Worm (Caenorhabditis elegans) whole organism, young adult: ENCODE measurements around the gene C29E4.17.
A peak's percentile ranks its signal among the peaks of the same experiment; 100 is the strongest.

Experiments
- C17E4.6 ChIP-seq: fragments of 200-800 bp; sonication (Bioruptor generic); IDR thresholded peaks from 2 replicates; pipeline ENCODE4 v1.3.6; 2022; ENCODE audit warnings: missing genetic modification reagents, missing genetic modification characterization, missing compliant biosample characterization
- D2030.7 ChIP-seq: fragments of 200-800 bp; sonication (Bioruptor generic); IDR thresholded peaks from 2 replicates; pipeline ENCODE4 v1.3.6; 2022; ENCODE audit warnings: missing genetic modification reagents, missing genetic modification characterization, missing compliant biosample characterization
- F23B12.7 ChIP-seq: sonication (generic microtip); optimal IDR thresholded peaks from 2 replicates; lab custom pipeline; 2017; ENCODE audit warnings: missing genetic modification characterization, mild to moderate bottlenecking, missing compliant biosample characterization, antibody characterized with exemption, moderate library complexity; ENCODE audit not compliant: insufficient read depth
- F33H1.4 ChIP-seq: fragments of 200-800 bp; sonication (Bioruptor generic); IDR thresholded peaks from 2 replicates; pipeline ENCODE4 v1.3.6; 2022; ENCODE audit warnings: missing genetic modification reagents, missing genetic modification characterization, missing compliant biosample characterization
- K12H6.12 ChIP-seq: fragments of 200-800 bp; sonication (Bioruptor generic); optimal IDR thresholded peaks from 2 replicates; lab custom pipeline; 2018; ENCODE audit warnings: mild to moderate bottlenecking, missing genetic modification characterization, missing compliant biosample characterization
- T07F8.4 ChIP-seq: sonication (generic microtip); optimal IDR thresholded peaks from 2 replicates; lab custom pipeline; 2016; ENCODE audit warnings: mild to moderate bottlenecking, missing genetic modification characterization, moderate library complexity, missing compliant biosample characterization
- T26A5.8 ChIP-seq: sonication (generic microtip); optimal IDR thresholded peaks from 2 replicates; lab custom pipeline; 2016; ENCODE audit warnings: missing genetic modification characterization, missing compliant biosample characterization
- Y53F4B.3 ChIP-seq: fragments of 200-800 bp; sonication (Bioruptor generic); IDR thresholded peaks from 2 replicates; pipeline ENCODE4 v1.3.6; 2022; ENCODE audit warnings: missing genetic modification reagents, missing genetic modification characterization, missing compliant biosample characterization
- Y56A3A.18 ChIP-seq: fragments of 200-800 bp; sonication (Bioruptor generic); IDR thresholded peaks from 2 replicates; pipeline ENCODE4 v1.3.6; 2022; ENCODE audit warnings: missing genetic modification reagents, missing genetic modification characterization, missing compliant biosample characterization
- ZK185.1 ChIP-seq: sonication (generic microtip); optimal IDR thresholded peaks from 2 replicates; lab custom pipeline; 2016; ENCODE audit warnings: mild to moderate bottlenecking, missing genetic modification characterization, missing compliant biosample characterization; ENCODE audit not compliant: poor library complexity, severe bottlenecking
- akir-1 ChIP-seq: fragments of 200-800 bp; sonication (Bioruptor generic); optimal IDR thresholded peaks from 2 replicates; lab custom pipeline; 2018; ENCODE audit warnings: mild to moderate bottlenecking, missing genetic modification characterization, moderate library complexity, missing compliant biosample characterization
- athp-1 ChIP-seq: sonication (generic microtip); optimal IDR thresholded peaks from 2 replicates; lab custom pipeline; 2017; ENCODE audit warnings: mild to moderate bottlenecking, missing genetic modification characterization, missing compliant biosample characterization
- attf-3 ChIP-seq: fragments of 200-800 bp; sonication (Bioruptor generic); conservative IDR thresholded peaks from 2 replicates; pipeline ENCODE4 v1.3.6; 2022; ENCODE audit warnings: missing genetic modification reagents, missing genetic modification characterization, missing compliant biosample characterization
- attf-5 ChIP-seq: fragments of 200-800 bp; sonication (Bioruptor generic); optimal IDR thresholded peaks from 2 replicates; lab custom pipeline; 2018; ENCODE audit warnings: mild to moderate bottlenecking, missing genetic modification characterization, missing compliant biosample characterization
- bed-1 ChIP-seq: fragments of 200-800 bp; sonication (Bioruptor generic); IDR thresholded peaks from 2 replicates; pipeline ENCODE4 v1.3.6; 2022; ENCODE audit warnings: missing genetic modification reagents, missing genetic modification characterization, missing compliant biosample characterization
- bed-2 ChIP-seq: fragments of 200-800 bp; sonication (Bioruptor generic); IDR thresholded peaks from 2 replicates; pipeline ENCODE4 v1.3.6; 2022; ENCODE audit warnings: missing genetic modification reagents, missing genetic modification characterization, missing compliant biosample characterization
- cebp-2 ChIP-seq: fragments of 200-800 bp; sonication (Bioruptor generic); IDR thresholded peaks from 2 replicates; pipeline ENCODE4 v1.3.6; 2022; ENCODE audit warnings: missing genetic modification characterization, missing compliant biosample characterization
- ceh-79 ChIP-seq: sonication (generic microtip); optimal IDR thresholded peaks from 2 replicates; lab custom pipeline; 2017; ENCODE audit warnings: mild to moderate bottlenecking, missing genetic modification characterization, missing compliant biosample characterization
- dpl-1 ChIP-seq: fragments of 150-350 bp; optimal IDR thresholded peaks from 2 replicates; lab custom pipeline; 2014; ENCODE audit warnings: missing biosample characterization, missing genetic modification reagents, missing genetic modification characterization
- efl-1 ChIP-seq: fragments of 150-350 bp; optimal IDR thresholded peaks from 2 replicates; lab custom pipeline; 2014; ENCODE audit warnings: missing biosample characterization, missing genetic modification reagents, missing genetic modification characterization
- egrh-3 ChIP-seq: fragments of 200-800 bp; sonication (Bioruptor generic); IDR thresholded peaks from 2 replicates; pipeline ENCODE4 v1.3.6; 2022; ENCODE audit warnings: missing genetic modification reagents, missing genetic modification characterization, missing compliant biosample characterization
- ets-4 ChIP-seq: fragments of 200-800 bp; sonication (Bioruptor generic); optimal IDR thresholded peaks from 2 replicates; lab custom pipeline; 2018; ENCODE audit warnings: mild to moderate bottlenecking, missing genetic modification characterization, missing compliant biosample characterization
- fkh-3 ChIP-seq: sonication (generic microtip); optimal IDR thresholded peaks from 2 replicates; lab custom pipeline; 2016; ENCODE audit warnings: mild to moderate bottlenecking, missing genetic modification characterization, missing compliant biosample characterization
- hlh-12 ChIP-seq: sonication (generic microtip); optimal IDR thresholded peaks from 2 replicates; lab custom pipeline; 2016; ENCODE audit warnings: missing genetic modification characterization, missing compliant biosample characterization
- hmg-1.2 ChIP-seq: fragments of 200-800 bp; sonication (Bioruptor generic); IDR thresholded peaks from 2 replicates; pipeline ENCODE4 v1.3.6; 2022; ENCODE audit warnings: missing genetic modification reagents, missing genetic modification characterization, missing compliant biosample characterization
- lin-26 ChIP-seq: fragments of 200-800 bp; sonication (Bioruptor generic); IDR thresholded peaks from 2 replicates; pipeline ENCODE4 v1.3.6; 2022; ENCODE audit warnings: missing genetic modification reagents, missing genetic modification characterization, missing compliant biosample characterization
- lsl-1 ChIP-seq: fragments of 200-800 bp; sonication (Bioruptor generic); optimal IDR thresholded peaks from 2 replicates; lab custom pipeline; 2018; ENCODE audit warnings: mild to moderate bottlenecking, missing genetic modification characterization, moderate library complexity, missing compliant biosample characterization
- madf-6 ChIP-seq: fragments of 200-800 bp; sonication (Bioruptor generic); IDR thresholded peaks from 2 replicates; pipeline ENCODE4 v1.3.6; 2022; ENCODE audit warnings: missing genetic modification reagents, missing genetic modification characterization, missing compliant biosample characterization
- madf-8 ChIP-seq: fragments of 200-800 bp; sonication (Bioruptor generic); conservative IDR thresholded peaks from 2 replicates; pipeline ENCODE4 v1.3.6; 2022; ENCODE audit warnings: missing genetic modification reagents, missing genetic modification characterization, missing compliant biosample characterization
- mel-28 ChIP-seq: sonication (generic microtip); optimal IDR thresholded peaks from 2 replicates; lab custom pipeline; 2016; ENCODE audit warnings: borderline replicate concordance, mild to moderate bottlenecking, missing genetic modification characterization, missing compliant biosample characterization
- mes-4 ChIP-seq: sonication (generic microtip); optimal IDR thresholded peaks from 2 replicates; lab custom pipeline; 2016; ENCODE audit warnings: missing genotype, missing genetic modification characterization, missing compliant biosample characterization
- mxl-1 ChIP-seq: sonication (generic microtip); optimal IDR thresholded peaks from 2 replicates; lab custom pipeline; 2016; ENCODE audit warnings: missing genetic modification characterization, missing compliant biosample characterization
- nfyb-1 ChIP-seq: fragments of 200-800 bp; sonication (Bioruptor generic); IDR thresholded peaks from 2 replicates; pipeline ENCODE4 v1.3.6; 2022; ENCODE audit warnings: missing genetic modification reagents, missing genetic modification characterization, missing compliant biosample characterization
- nhr-80 ChIP-seq: sonication (generic microtip); optimal IDR thresholded peaks from 2 replicates; lab custom pipeline; 2016; ENCODE audit warnings: missing genetic modification characterization, missing compliant biosample characterization
- nhr-90 ChIP-seq: sonication (generic microtip); optimal IDR thresholded peaks from 2 replicates; lab custom pipeline; 2016; ENCODE audit warnings: missing genotype, mild to moderate bottlenecking, missing genetic modification characterization, missing compliant biosample characterization
- rec-8 ChIP-seq, 2 experiments: sonication (generic microtip); optimal IDR thresholded peaks; 2 replicates each; lab custom pipeline; 2016; ENCODE audit warnings: mild to moderate bottlenecking in 2 of 2, missing genetic modification characterization in 2 of 2, missing genetic modification reagents in 2 of 2, missing genotype in 2 of 2, missing biosample characterization in 1 of 2, missing compliant biosample characterization in 1 of 2, moderate library complexity in 1 of 2
- sea-2 ChIP-seq: fragments of 200-800 bp; sonication (Bioruptor generic); IDR thresholded peaks from 2 replicates; pipeline ENCODE4 v1.3.6; 2022; ENCODE audit warnings: missing genetic modification characterization, missing compliant biosample characterization
- snpc-1.1 ChIP-seq: sonication (generic microtip); optimal IDR thresholded peaks from 2 replicates; lab custom pipeline; 2017; ENCODE audit warnings: missing genetic modification characterization, mild to moderate bottlenecking, missing compliant biosample characterization, antibody characterized with exemption, moderate library complexity, missing genotype, missing genetic modification reagents; ENCODE audit not compliant: insufficient read depth
- xnd-1 ChIP-seq: sonication (generic microtip); optimal IDR thresholded peaks from 2 replicates; lab custom pipeline; 2016; ENCODE audit warnings: missing genotype, missing genetic modification reagents, missing genetic modification characterization, missing compliant biosample characterization
- zfh-2 ChIP-seq: fragments of 200-800 bp; sonication (Bioruptor generic); conservative IDR thresholded peaks from 2 replicates; pipeline ENCODE4 v1.3.6; 2022; ENCODE audit warnings: missing genetic modification reagents, missing genetic modification characterization, missing compliant biosample characterization
- zim-3 ChIP-seq: sonication (generic microtip); optimal IDR thresholded peaks from 2 replicates; lab custom pipeline; 2017; ENCODE audit warnings: mild to moderate bottlenecking, missing genetic modification characterization, moderate library complexity, missing compliant biosample characterization
- ztf-26 ChIP-seq: sonication (generic microtip); optimal IDR thresholded peaks from 2 replicates; lab custom pipeline; 2017; ENCODE audit warnings: missing genetic modification characterization, missing compliant biosample characterization
- ztf-6 ChIP-seq: fragments of 200-800 bp; sonication (Bioruptor generic); IDR thresholded peaks from 2 replicates; pipeline ENCODE4 v1.3.6; 2022; ENCODE audit warnings: missing genetic modification reagents, missing genetic modification characterization, missing compliant biosample characterization

C29E4.17 gene

ce11 chrIII:7917667-7918066 is 4.6 kb upstream of the C29E4.17 start, which contains the start of gene gly-3:
Gene gly-3, minus strand, starts transcription at chrIII:7917767.
- TF ChIP-seq rec-8 (tag; optimal IDR thresholded peaks at IDR 0.05; lab: Kevin White, UChicago) (no peak), hlh-12 (no peak), mxl-1 (no peak), mel-28 (tag; lab: Kevin White, UChicago) (no peak), K12H6.12 (tag; lab: Kevin White, UChicago) (no peak), snpc-1.1 (no peak), akir-1 (GFP tag; lab: Kevin White, UChicago) (no peak), sea-2 (GFP tag; lab: Robert Waterston, UW) (no peak), T26A5.8 (tag; lab: Kevin White, UChicago) (no peak), ceh-79 (no peak), bed-1 (no peak), F23B12.7 (no peak), lsl-1 (GFP tag; lab: Kevin White, UChicago) (no peak), C17E4.6 (GFP tag; lab: Robert Waterston, UW) (no peak), bed-2 (GFP tag; lab: Robert Waterston, UW) (no peak), athp-1 (no peak), D2030.7 (no peak), Y56A3A.18 (no peak), egrh-3 (GFP tag; lab: Robert Waterston, UW) (no peak)

- TF ChIP-seq zim-3 (tag; lab: Kevin White, UChicago) (no peak), cebp-2 (GFP tag; lab: Robert Waterston, UW) (no peak), attf-3 (GFP tag; lab: Robert Waterston, UW) (no peak), ztf-6 (GFP tag; lab: Robert Waterston, UW) (no peak), zfh-2 (GFP tag; lab: Robert Waterston, UW) (no peak), hlh-12 (no peak), nhr-90 (no peak), Y53F4B.3 (GFP tag; lab: Robert Waterston, UW) (no peak)
Observed at ce11 chrIII:7919823-7920222, 2.5 kb upstream of the C29E4.17 start, which contains the start of gene C29E4.14. Gene C29E4.14, plus strand, starts transcription at chrIII:7920123.

- no peak for TF ChIP-seq ztf-26 (tag; lab: Kevin White, UChicago)
- no peak for TF ChIP-seq ztf-6 (GFP tag; lab: Robert Waterston, UW)
- TF ChIP-seq snpc-1.1: no peak
- no peak for TF ChIP-seq ZK185.1
Observed at ce11 chrIII:7924821-7925220, 2.5 kb downstream of the C29E4.17 start, which contains the start of gene tag-250. Gene tag-250, minus strand, starts transcription at chrIII:7924921.

ce11 chrIII:7925968-7926367 is 3.7 kb downstream of the C29E4.17 start:
- TF ChIP-seq hmg-1.2 (peak; percentile 36; the same call in 1 of the 2 replicates), ets-4 (no peak)

- peak; percentile 80 for TF ChIP-seq madf-6 (GFP tag; lab: Robert Waterston, UW)
- TF ChIP-seq D2030.7: peak; percentile 50
- peak; percentile 87 for TF ChIP-seq efl-1 (GFP tag; lab: Kevin White, UChicago)
- TF ChIP-seq dpl-1 (GFP tag; lab: Kevin White, UChicago): peak; percentile 72
- no peak for TF ChIP-seq fkh-3
- TF ChIP-seq nfyb-1 (GFP tag; lab: Robert Waterston, UW): no peak
- peak; percentile 55 for TF ChIP-seq madf-8
- no peak for TF ChIP-seq mes-4 (tag; lab: Kevin White, UChicago)
- peak; percentile 82 for TF ChIP-seq F33H1.4
- no peak for TF ChIP-seq K12H6.12 (tag; lab: Kevin White, UChicago)
- TF ChIP-seq lsl-1 (GFP tag; lab: Kevin White, UChicago): peak; percentile 73
- peak; percentile 60 for TF ChIP-seq xnd-1 (tag; lab: Kevin White, UChicago)
- TF ChIP-seq akir-1 (GFP tag; lab: Kevin White, UChicago): no peak
- peak; percentile 46 for TF ChIP-seq attf-5
- TF ChIP-seq lin-26 (GFP tag; lab: Robert Waterston, UW): no peak
- peak; percentile 15 for TF ChIP-seq nhr-80 (tag; lab: Kevin White, UChicago)
- TF ChIP-seq snpc-1.1: no peak
- no peak for TF ChIP-seq T07F8.4 (tag; lab: Kevin White, UChicago)
Observed at ce11 chrIII:7928549-7929129, 6.3 kb downstream of the C29E4.17 start, which contains the start of the genes C29E4.13 and npp-15. Gene C29E4.13, minus strand, starts transcription at chrIII:7928717. Gene npp-15, plus strand, starts transcription at chrIII:7929043.
